Worm (Caenorhabditis elegans) whole organism, young adult: Measurements from ENCODE around the gene ttr-35.

Experiments
- F49E8.2 ChIP-seq: sonication (generic microtip); optimal IDR thresholded peaks from 3 replicates; lab custom pipeline; 2017; ENCODE audit warnings: missing genetic modification characterization, mild to moderate bottlenecking, missing compliant biosample characterization, antibody characterized with exemption, moderate library complexity; ENCODE audit not compliant: insufficient read depth
- K11D2.4 ChIP-seq: fragments of 200-800 bp; sonication (Bioruptor generic); IDR thresholded peaks from 2 replicates; pipeline ENCODE4 v1.3.6; 2022; ENCODE audit warnings: missing genetic modification reagents, missing genetic modification characterization, missing compliant biosample characterization
- Y53G8AR.9 ChIP-seq: fragments of 200-800 bp; sonication (Bioruptor generic); conservative IDR thresholded peaks from 2 replicates; pipeline ENCODE4 v1.3.6; 2022; ENCODE audit warnings: missing genetic modification reagents, missing genetic modification characterization, missing compliant biosample characterization
- athp-1 ChIP-seq: sonication (generic microtip); optimal IDR thresholded peaks from 2 replicates; lab custom pipeline; 2017; ENCODE audit warnings: mild to moderate bottlenecking, missing genetic modification characterization, missing compliant biosample characterization
- efl-1 ChIP-seq: fragments of 150-350 bp; optimal IDR thresholded peaks from 2 replicates; lab custom pipeline; 2014; ENCODE audit warnings: missing biosample characterization, missing genetic modification reagents, missing genetic modification characterization
- ets-4 ChIP-seq: fragments of 200-800 bp; sonication (Bioruptor generic); optimal IDR thresholded peaks from 2 replicates; lab custom pipeline; 2018; ENCODE audit warnings: mild to moderate bottlenecking, missing genetic modification characterization, missing compliant biosample characterization
- mes-4 ChIP-seq: sonication (generic microtip); optimal IDR thresholded peaks from 2 replicates; lab custom pipeline; 2016; ENCODE audit warnings: missing genotype, missing genetic modification characterization, missing compliant biosample characterization
- pha-4 ChIP-seq: fragments of 150-350 bp; sonication (generic microtip); optimal IDR thresholded peaks from 2 replicates; lab custom pipeline; 2014; ENCODE audit warnings: missing biosample characterization, missing genetic modification reagents, missing genetic modification characterization
- ztf-26 ChIP-seq: sonication (generic microtip); optimal IDR thresholded peaks from 2 replicates; lab custom pipeline; 2017; ENCODE audit warnings: missing genetic modification characterization, missing compliant biosample characterization

ce11 chrX:6531896-6532295 is 19.8 kb downstream of the ttr-35 start:
- no peak for TF ChIP-seq pha-4 (tag; lab: Kevin White, UChicago)
- no peak for TF ChIP-seq K11D2.4 (GFP tag; lab: Robert Waterston, UW)
- TF ChIP-seq ets-4 (GFP tag; lab: Kevin White, UChicago): no peak
- no peak for TF ChIP-seq mes-4
- no peak for TF ChIP-seq athp-1 (tag; lab: Kevin White, UChicago)
- no peak for TF ChIP-seq F49E8.2
- no peak for TF ChIP-seq Y53G8AR.9 (GFP tag; lab: Robert Waterston, UW)
- no peak for TF ChIP-seq ztf-26 (tag; lab: Kevin White, UChicago)
- TF ChIP-seq efl-1: no peak
